Worm (Caenorhabditis elegans) whole organism, L4 larva: Measurements from ENCODE around the gene Y58A7A.2.

Source experiments
- F10B5.3 ChIP-seq: sonication (generic microtip); optimal IDR thresholded peaks from 2 replicates; lab custom pipeline; 2016; ENCODE audit warnings: mild to moderate bottlenecking, missing genetic modification characterization, missing compliant biosample characterization
- T20F7.1 ChIP-seq: fragments of 200-800 bp; sonication (Bioruptor generic); optimal IDR thresholded peaks from 2 replicates; lab custom pipeline; 2018; ENCODE audit warnings: mild to moderate bottlenecking, missing genetic modification characterization, missing compliant biosample characterization
- Y105C5A.15 ChIP-seq: fragments of 200-800 bp; sonication (Bioruptor generic); IDR thresholded peaks from 2 replicates; pipeline ENCODE4 v1.3.6; 2022; ENCODE audit warnings: missing genetic modification characterization, missing compliant biosample characterization
- ZK337.2 ChIP-seq: fragments of 200-800 bp; sonication (Bioruptor generic); IDR thresholded peaks from 2 replicates; pipeline ENCODE4 v1.3.6; 2022; ENCODE audit warnings: missing genetic modification reagents, missing genetic modification characterization, missing compliant biosample characterization
- aha-1 ChIP-seq: fragments of 150-350 bp; peaks from one replicate; lab custom pipeline; 2014; ENCODE audit warnings: missing biosample characterization, missing genetic modification characterization
- aly-2 ChIP-seq: sonication (generic microtip); optimal IDR thresholded peaks from 2 replicates; lab custom pipeline; 2018; ENCODE audit warnings: missing biosample characterization, missing genetic modification characterization
- attf-4 ChIP-seq: sonication (generic microtip); optimal IDR thresholded peaks from 3 replicates; lab custom pipeline; 2017; ENCODE audit warnings: missing biosample characterization, missing genetic modification characterization
- ceh-28 ChIP-seq: fragments of 150-350 bp; optimal IDR thresholded peaks from 2 replicates; lab custom pipeline; 2014; ENCODE audit warnings: missing biosample characterization, missing genetic modification reagents, missing genetic modification characterization
- ceh-32 ChIP-seq: sonication (generic microtip); optimal IDR thresholded peaks from 2 replicates; lab custom pipeline; 2016; ENCODE audit warnings: mild to moderate bottlenecking, missing genetic modification characterization, missing compliant biosample characterization; ENCODE audit not compliant: poor library complexity
- ceh-82 ChIP-seq: sonication (generic microtip); optimal IDR thresholded peaks from 2 replicates; lab custom pipeline; 2017; ENCODE audit warnings: missing biosample characterization, missing genetic modification characterization
- cey-2 ChIP-seq: sonication (generic microtip); optimal IDR thresholded peaks from 3 replicates; lab custom pipeline; 2017; ENCODE audit warnings: missing genetic modification characterization, mild to moderate bottlenecking, missing compliant biosample characterization, antibody characterized with exemption, borderline replicate concordance; ENCODE audit not compliant: insufficient read depth
- daf-12 ChIP-seq: fragments of 150-350 bp; optimal IDR thresholded peaks from 2 replicates; lab custom pipeline; 2014; ENCODE audit warnings: missing biosample characterization, missing genetic modification reagents, missing genetic modification characterization
- daf-19 ChIP-seq: fragments of 200-800 bp; sonication (Bioruptor generic); conservative IDR thresholded peaks from 2 replicates; pipeline ENCODE4 v1.3.6; 2022; ENCODE audit warnings: missing genetic modification characterization, missing compliant biosample characterization
- dmd-6 ChIP-seq: fragments of 200-800 bp; sonication (Bioruptor generic); IDR thresholded peaks from 2 replicates; pipeline ENCODE4 v1.3.6; 2022; ENCODE audit warnings: missing genetic modification reagents, missing genetic modification characterization, missing compliant biosample characterization
- dmd-9 ChIP-seq: fragments of 200-800 bp; sonication (Bioruptor generic); IDR thresholded peaks from 2 replicates; pipeline ENCODE4 v1.3.6; 2022; ENCODE audit warnings: missing genetic modification reagents, missing genetic modification characterization, missing compliant biosample characterization
- dpl-1 ChIP-seq: fragments of 150-350 bp; optimal IDR thresholded peaks from 2 replicates; lab custom pipeline; 2014; ENCODE audit warnings: missing biosample characterization, missing genetic modification reagents, missing genetic modification characterization
- egl-43 ChIP-seq: fragments of 200-800 bp; sonication (Bioruptor generic); IDR thresholded peaks from 2 replicates; pipeline ENCODE4 v1.3.6; 2022; ENCODE audit warnings: missing genetic modification reagents, missing genetic modification characterization, missing compliant biosample characterization
- fkh-10 ChIP-seq: fragments of 150-350 bp; optimal IDR thresholded peaks from 2 replicates; lab custom pipeline; 2014; ENCODE audit warnings: missing biosample characterization, missing genetic modification reagents, missing genetic modification characterization
- gei-8 ChIP-seq: fragments of 200-800 bp; sonication (Bioruptor generic); optimal IDR thresholded peaks from 2 replicates; lab custom pipeline; 2018; ENCODE audit warnings: mild to moderate bottlenecking, missing genetic modification characterization, missing compliant biosample characterization
- hmg-1.1 ChIP-seq: fragments of 200-800 bp; sonication (Bioruptor generic); IDR thresholded peaks from 2 replicates; pipeline ENCODE4 v1.3.6; 2022; ENCODE audit warnings: missing genetic modification reagents, missing genetic modification characterization, missing compliant biosample characterization
- lin-1 ChIP-seq: fragments of 200-800 bp; sonication (Bioruptor generic); IDR thresholded peaks from 2 replicates; pipeline ENCODE4 v1.3.6; 2022; ENCODE audit warnings: missing genetic modification reagents, missing genetic modification characterization, missing compliant biosample characterization
- lin-13 ChIP-seq: fragments of 150-350 bp; optimal IDR thresholded peaks from 2 replicates; lab custom pipeline; 2014; ENCODE audit warnings: missing biosample characterization, missing genetic modification reagents, missing genetic modification characterization
- lin-29 ChIP-seq: fragments of 200-800 bp; sonication (Bioruptor generic); IDR thresholded peaks from 2 replicates; pipeline ENCODE4 v1.3.6; 2022; ENCODE audit warnings: missing genetic modification reagents, missing genetic modification characterization, missing compliant biosample characterization
- mes-2 ChIP-seq: sonication (generic microtip); optimal IDR thresholded peaks from 2 replicates; lab custom pipeline; 2016; ENCODE audit warnings: missing genotype, mild to moderate bottlenecking, missing genetic modification characterization, missing compliant biosample characterization; ENCODE audit not compliant: poor library complexity, severe bottlenecking
- mxl-2 ChIP-seq: fragments of 200-800 bp; sonication (Bioruptor generic); conservative IDR thresholded peaks from 2 replicates; pipeline ENCODE4 v1.3.6; 2022; ENCODE audit warnings: missing genetic modification reagents, missing genetic modification characterization, missing compliant biosample characterization
- nhr-10 ChIP-seq: fragments of 150-350 bp; optimal IDR thresholded peaks from 2 replicates; lab custom pipeline; 2014; ENCODE audit warnings: missing biosample characterization, missing genetic modification characterization
- nhr-102 ChIP-seq: sonication (generic microtip); optimal IDR thresholded peaks from 2 replicates; lab custom pipeline; 2016; ENCODE audit warnings: mild to moderate bottlenecking, missing genetic modification characterization, moderate library complexity, missing compliant biosample characterization
- nhr-11 ChIP-seq: fragments of 150-350 bp; optimal IDR thresholded peaks from 2 replicates; lab custom pipeline; 2014; ENCODE audit warnings: missing biosample characterization, missing genetic modification characterization
- nhr-111 ChIP-seq: fragments of 200-800 bp; sonication (Bioruptor generic); optimal IDR thresholded peaks from 2 replicates; lab custom pipeline; 2018; ENCODE audit warnings: mild to moderate bottlenecking, missing genetic modification characterization, missing compliant biosample characterization
- nhr-41 ChIP-seq: fragments of 200-800 bp; sonication (Bioruptor generic); IDR thresholded peaks from 2 replicates; pipeline ENCODE4 v1.3.6; 2022; ENCODE audit warnings: missing genetic modification reagents, missing genetic modification characterization, missing compliant biosample characterization
- nhr-48 ChIP-seq: sonication (generic microtip); optimal IDR thresholded peaks from 2 replicates; lab custom pipeline; 2016; ENCODE audit warnings: mild to moderate bottlenecking, missing genetic modification characterization, missing compliant biosample characterization
- nhr-6 ChIP-seq: fragments of 150-350 bp; optimal IDR thresholded peaks from 2 replicates; lab custom pipeline; 2014; ENCODE audit warnings: missing biosample characterization, missing genetic modification characterization
- nhr-76 ChIP-seq: fragments of 150-350 bp; optimal IDR thresholded peaks from 2 replicates; lab custom pipeline; 2014; ENCODE audit warnings: missing biosample characterization, missing genetic modification characterization
- php-3 ChIP-seq: fragments of 200-800 bp; sonication (Bioruptor generic); IDR thresholded peaks from 2 replicates; pipeline ENCODE4 v1.3.6; 2022; ENCODE audit warnings: missing genetic modification reagents, missing genetic modification characterization, missing compliant biosample characterization
- pqm-1 ChIP-seq: sonication (generic microtip); optimal IDR thresholded peaks from 2 replicates; lab custom pipeline; 2017; ENCODE audit warnings: missing biosample characterization, missing genetic modification characterization
- rbr-2 ChIP-seq: sonication (generic microtip); optimal IDR thresholded peaks from 2 replicates; lab custom pipeline; 2016; ENCODE audit warnings: missing genotype, missing genetic modification characterization, missing compliant biosample characterization
- set-16 ChIP-seq: fragments of 200-800 bp; sonication (Bioruptor generic); IDR thresholded peaks from 2 replicates; pipeline ENCODE4 v1.3.6; 2022; ENCODE audit warnings: missing genetic modification reagents, missing genetic modification characterization, missing compliant biosample characterization
- skn-1 ChIP-seq: fragments of 150-350 bp; optimal IDR thresholded peaks from 2 replicates; lab custom pipeline; 2014; ENCODE audit warnings: missing biosample characterization, missing genetic modification characterization
- snpc-1.2 ChIP-seq: fragments of 200-800 bp; sonication (Bioruptor generic); IDR thresholded peaks from 2 replicates; pipeline ENCODE4 v1.3.6; 2022; ENCODE audit warnings: missing genetic modification reagents, missing genetic modification characterization, missing compliant biosample characterization
- snpc-4 ChIP-seq: fragments of 150-350 bp; optimal IDR thresholded peaks from 2 replicates; lab custom pipeline; 2014; ENCODE audit warnings: missing biosample characterization, missing genetic modification characterization
- spr-3 ChIP-seq: fragments of 200-800 bp; sonication (Bioruptor generic); optimal IDR thresholded peaks from 2 replicates; lab custom pipeline; 2018; ENCODE audit warnings: mild to moderate bottlenecking, missing genetic modification characterization, missing compliant biosample characterization
- tag-97 ChIP-seq: fragments of 200-800 bp; sonication (Bioruptor generic); IDR thresholded peaks from 2 replicates; pipeline ENCODE4 v1.3.6; 2022; ENCODE audit warnings: missing genetic modification characterization, missing compliant biosample characterization
- tra-1 ChIP-seq: fragments of 200-800 bp; sonication (Bioruptor generic); IDR thresholded peaks from 2 replicates; pipeline ENCODE4 v1.3.6; 2022; ENCODE audit warnings: missing genetic modification reagents, missing genetic modification characterization, missing compliant biosample characterization
- unc-130 ChIP-seq: sonication (generic microtip); optimal IDR thresholded peaks from 2 replicates; lab custom pipeline; 2016; ENCODE audit warnings: missing genetic modification reagents, missing genetic modification characterization, missing compliant biosample characterization
- unc-39 ChIP-seq: sonication (generic microtip); optimal IDR thresholded peaks from 2 replicates; lab custom pipeline; 2017; ENCODE audit warnings: missing biosample characterization, missing genetic modification characterization
- unc-62 ChIP-seq, 3 experiments: fragments of 150-350 bp in 1 of 3; sonication (generic microtip); optimal IDR thresholded peaks in 2 of 3; peaks in 1 of 3; 1 replicate in 1 of 3; 2 replicates in 2 of 3; lab custom pipeline; 2014 to 2017; ENCODE audit warnings: missing biosample characterization in 3 of 3, missing genetic modification characterization in 3 of 3, missing genetic modification reagents in 3 of 3, missing genotype in 1 of 3
- vab-7 ChIP-seq: fragments of 200-800 bp; sonication (Bioruptor generic); IDR thresholded peaks from 2 replicates; pipeline ENCODE4 v1.3.6; 2022; ENCODE audit warnings: missing genetic modification reagents, missing genetic modification characterization, missing compliant biosample characterization
- zag-1 ChIP-seq: fragments of 150-350 bp; optimal IDR thresholded peaks from 2 replicates; lab custom pipeline; 2014; ENCODE audit warnings: missing biosample characterization, missing genetic modification characterization
- zfp-3 ChIP-seq: fragments of 200-800 bp; sonication (Bioruptor generic); conservative IDR thresholded peaks from 2 replicates; pipeline ENCODE4 v1.3.6; 2022; ENCODE audit warnings: missing genetic modification reagents, missing genetic modification characterization, missing compliant biosample characterization
- zip-2 ChIP-seq: fragments of 150-350 bp; optimal IDR thresholded peaks from 2 replicates; lab custom pipeline; 2014; ENCODE audit warnings: missing biosample characterization, missing genetic modification characterization
- ztf-7 ChIP-seq: fragments of 150-350 bp; optimal IDR thresholded peaks from 2 replicates; lab custom pipeline; 2014; ENCODE audit warnings: missing biosample characterization, missing genetic modification characterization

The Y58A7A.2 gene

ce11 chrV:5050073-5050599 lies 21.8 kb downstream of the Y58A7A.2 start (continued):
- TF ChIP-seq lin-29 (GFP tag; lab: Robert Waterston, UW) = no peak
- no peak for TF ChIP-seq aly-2 (tag; lab: Kevin White, UChicago)
- no peak for TF ChIP-seq Y105C5A.15 (GFP tag; lab: Robert Waterston, UW)
- no peak for TF ChIP-seq vab-7
- no peak for TF ChIP-seq mes-2
- no peak for TF ChIP-seq cey-2 (tag; lab: Kevin White, UChicago)
- TF ChIP-seq tag-97 (GFP tag; lab: Robert Waterston, UW) = no peak
- TF ChIP-seq hmg-1.1 = no peak
- TF ChIP-seq dmd-6 (GFP tag; lab: Robert Waterston, UW) = no peak
- no peak for TF ChIP-seq nhr-11
- TF ChIP-seq nhr-111 = no peak
- no peak; the same call in 1 of the 2 replicates for TF ChIP-seq snpc-1.2
- no peak for TF ChIP-seq lin-1 (GFP tag; lab: Robert Waterston, UW)
- no peak for TF ChIP-seq aha-1 (tag; lab: Kevin White, UChicago)
- TF ChIP-seq ceh-28 (tag; lab: Kevin White, UChicago) = no peak
- TF ChIP-seq zfp-3 (GFP tag; lab: Robert Waterston, UW) = no peak
- TF ChIP-seq F10B5.3 (tag; lab: Kevin White, UChicago) = no peak
- no peak for TF ChIP-seq fkh-10
- TF ChIP-seq nhr-102 (tag; lab: Kevin White, UChicago) = no peak
- TF ChIP-seq snpc-4 (tag; lab: Kevin White, UChicago) = no peak
- no peak for TF ChIP-seq lin-13 (GFP tag; lab: Kevin White, UChicago)
- TF ChIP-seq pqm-1 = no peak
- TF ChIP-seq tra-1 (GFP tag; lab: Robert Waterston, UW) = 0 out of 2 replicates have a peak, but pooled peaks have one; percentile 49
- TF ChIP-seq spr-3 = peak; percentile 50
- no peak for TF ChIP-seq T20F7.1 (GFP tag; lab: Kevin White, UChicago)
- no peak for TF ChIP-seq dmd-9
- no peak for TF ChIP-seq ztf-7 (tag; lab: Kevin White, UChicago)
- TF ChIP-seq nhr-48 = no peak
- no peak for TF ChIP-seq nhr-10
- no peak for TF ChIP-seq unc-62 (GFP tag; optimal IDR thresholded peaks at IDR 0.05 in 1 of 2; lab: Kevin White, UChicago)
- TF ChIP-seq unc-62 (tag; optimal IDR thresholded peaks at IDR 0.05; lab: Kevin White, UChicago) = no peak
- TF ChIP-seq ceh-32 = no peak

ce11 chrV:5049333-5049942 lies 22.5 kb downstream of the Y58A7A.2 start, which contains the start of the genes pqn-51 and K11D12.14:
pqn-51 (plus strand) TSS chrV:5049607.
K11D12.14 (plus strand) TSS chrV:5049636.
- TF ChIP-seq attf-4 (tag; lab: Kevin White, UChicago) = no peak
- peak; percentile 71; the same call in 1 of the 2 replicates for TF ChIP-seq php-3 (GFP tag; lab: Robert Waterston, UW)
- peak; percentile 21 for TF ChIP-seq ceh-32
- TF ChIP-seq nhr-6 (tag; lab: Kevin White, UChicago) = peak; percentile 81
- peak; percentile 90 for TF ChIP-seq dmd-6 (GFP tag; lab: Robert Waterston, UW)
- TF ChIP-seq F10B5.3 (tag; lab: Kevin White, UChicago) = peak; percentile 79
- peak; percentile 35 for TF ChIP-seq gei-8 (GFP tag; lab: Kevin White, UChicago)
- no peak for TF ChIP-seq daf-12 (tag; lab: Kevin White, UChicago)
- TF ChIP-seq egl-43 (GFP tag; lab: Robert Waterston, UW) = peak; percentile 97
- peak; percentile 93 for TF ChIP-seq lin-13 (GFP tag; lab: Kevin White, UChicago)
- peak; percentile 11 for TF ChIP-seq zip-2 (tag; lab: Kevin White, UChicago)
- TF ChIP-seq nhr-41 (GFP tag; lab: Robert Waterston, UW) = no peak
- TF ChIP-seq ceh-82 = no peak
- TF ChIP-seq daf-19 (GFP tag; lab: Robert Waterston, UW) = peak; percentile 78
- peak; percentile 97 for TF ChIP-seq rbr-2
- TF ChIP-seq mxl-2 (GFP tag; lab: Robert Waterston, UW) = peak; percentile 33; the same call in 1 of the 2 replicates
- TF ChIP-seq unc-130 (GFP tag; lab: Kevin White, UChicago) = peak; percentile 7
- peak; percentile 70 for TF ChIP-seq snpc-1.2
- TF ChIP-seq set-16 (GFP tag; lab: Robert Waterston, UW) = peak; percentile 88
- peak; percentile 69 for TF ChIP-seq ZK337.2 (GFP tag; lab: Robert Waterston, UW)
- TF ChIP-seq dpl-1 (GFP tag; lab: Kevin White, UChicago) = peak; percentile 90
- TF ChIP-seq nhr-76 (tag; lab: Kevin White, UChicago) = no peak
- no peak for TF ChIP-seq zag-1
- no peak for TF ChIP-seq skn-1 (tag; lab: Kevin White, UChicago)
- TF ChIP-seq aly-2 (tag; lab: Kevin White, UChicago) = peak; percentile 22
- TF ChIP-seq unc-39 (tag; lab: Kevin White, UChicago) = no peak
